Fruit fly (Drosophila melanogaster): Measurements from ENCODE around the gene CG3402.

The CG3402 gene

DNA sequence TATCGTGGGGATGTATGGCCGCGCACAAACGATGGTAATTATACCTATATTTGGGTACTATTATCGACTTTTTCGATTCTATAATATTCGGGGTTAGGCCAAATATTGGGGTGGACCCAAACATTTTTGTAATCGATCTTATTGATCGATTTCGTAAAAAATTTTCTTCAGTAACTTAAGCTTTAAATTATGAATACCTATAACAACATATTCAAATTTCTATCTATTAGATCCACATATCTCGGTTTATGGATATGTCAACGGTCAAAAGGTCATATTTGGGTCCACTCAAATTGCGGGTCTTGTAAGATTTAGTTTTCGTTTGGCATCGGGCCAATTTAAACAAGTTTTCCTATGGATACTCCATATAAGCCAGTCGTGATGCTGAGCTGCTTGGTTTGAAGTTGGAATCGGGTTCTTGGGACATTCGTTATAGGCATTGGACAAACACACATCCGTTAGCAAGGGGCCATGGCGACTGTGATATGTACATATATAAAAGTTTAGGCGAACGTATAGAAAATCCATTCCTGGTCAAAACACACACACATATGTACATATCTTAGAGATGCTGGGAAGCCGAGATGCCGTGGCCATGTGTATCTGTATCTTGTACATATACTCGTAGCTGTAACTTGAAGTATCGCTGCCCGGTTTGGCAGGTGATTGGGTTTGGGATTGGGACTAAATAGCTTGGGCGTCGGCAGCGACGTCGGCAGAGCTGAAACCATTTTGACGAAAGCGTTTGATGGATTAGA is 47.7 kb upstream of the CG3402 start (continued):
- TF ChIP-seq so (GFP tag; IDR thresholded peaks at IDR 0.05): peak; percentile 62; the same call in 1 of the 3 replicates
- no peak for TF ChIP-seq NK7.1 (GFP tag; optimal IDR thresholded peaks at IDR 0.05)
- no peak for TF ChIP-seq Sry-β (GFP tag; optimal IDR thresholded peaks at IDR 0.05)
- TF ChIP-seq Tbp (GFP tag; optimal IDR thresholded peaks at IDR 0.05): no peak
- no peak for TF ChIP-seq CG32772 (GFP tag; IDR thresholded peaks at IDR 0.05)
- no peak for TF ChIP-seq Antp (GFP tag; optimal IDR thresholded peaks at IDR 0.05)
- TF ChIP-seq CG7271 (tag; optimal IDR thresholded peaks at IDR 0.05): no peak
- no peak for TF ChIP-seq Mrtf (GFP tag; IDR thresholded peaks at IDR 0.05)
- no peak for TF ChIP-seq CG30431 (GFP tag; optimal IDR thresholded peaks at IDR 0.05)
- TF ChIP-seq CG3281 (GFP tag; optimal IDR thresholded peaks at IDR 0.05): peak; percentile 76
- no peak for TF ChIP-seq tup (GFP tag; optimal IDR thresholded peaks at IDR 0.05)
- peak; percentile 79 for TF ChIP-seq tap (tag; optimal IDR thresholded peaks at IDR 0.05)
- TF ChIP-seq HLHmδ (GFP tag; optimal IDR thresholded peaks at IDR 0.05): no peak
- TF ChIP-seq Adf1 (GFP tag; IDR thresholded peaks at IDR 0.05): peak; percentile 16; the same call in 1 of the 2 replicates
- TF ChIP-seq CG2202 (tag; optimal IDR thresholded peaks at IDR 0.05): peak; percentile 35
- no peak for TF ChIP-seq Deaf1 (tag; optimal IDR thresholded peaks at IDR 0.05)
- TF ChIP-seq D19B (GFP tag; optimal IDR thresholded peaks at IDR 0.05): peak; percentile 49
- no peak for TF ChIP-seq jumu (GFP tag; optimal IDR thresholded peaks at IDR 0.05)
- TF ChIP-seq CG9876 (GFP tag; optimal IDR thresholded peaks at IDR 0.05): no peak
- TF ChIP-seq CG12104 (GFP tag; optimal IDR thresholded peaks at IDR 0.05): peak; percentile 26
- TF ChIP-seq CG13296 (GFP tag; optimal IDR thresholded peaks at IDR 0.05): peak; percentile 72
- TF ChIP-seq CG12391 (tag; optimal IDR thresholded peaks at IDR 0.05): peak; percentile 71
- TF ChIP-seq CG11398 (GFP tag; optimal IDR thresholded peaks at IDR 0.05): no peak
- TF ChIP-seq ind (GFP tag; optimal IDR thresholded peaks at IDR 0.05): peak; percentile 21
- peak; percentile 56; the same call in 1 of the 2 replicates for TF ChIP-seq chm (GFP tag; IDR thresholded peaks at IDR 0.05)
- no peak for TF ChIP-seq CG11093 (GFP tag; IDR thresholded peaks at IDR 0.05)
- TF ChIP-seq CG18764 (GFP tag; optimal IDR thresholded peaks at IDR 0.05): peak; percentile 52
- no peak for TF ChIP-seq croc (GFP tag; conservative IDR thresholded peaks at IDR 0.05)
- TF ChIP-seq CG11723 (GFP tag; optimal IDR thresholded peaks at IDR 0.05): peak; percentile 34
- no peak for TF ChIP-seq Sin3A (optimal IDR thresholded peaks at IDR 0.05)
- no peak for TF ChIP-seq HmgD (GFP tag; optimal IDR thresholded peaks at IDR 0.05)
- no peak for TF ChIP-seq luna (GFP tag; optimal IDR thresholded peaks at IDR 0.05)
- TF ChIP-seq exex (tag; optimal IDR thresholded peaks at IDR 0.05): no peak
- no peak for TF ChIP-seq h (optimal IDR thresholded peaks at IDR 0.05)
- no peak for TF ChIP-seq unc-4 (GFP tag; IDR thresholded peaks at IDR 0.05; ENCODE audit: partially characterized antibody)
- peak; percentile 49 for TF ChIP-seq run (tag; optimal IDR thresholded peaks at IDR 0.05)
- no peak for TF ChIP-seq Usf (GFP tag; optimal IDR thresholded peaks at IDR 0.05)
- TF ChIP-seq CG14965 (GFP tag; optimal IDR thresholded peaks at IDR 0.05; ENCODE audit: borderline replicate concordance): no peak
- no peak for TF ChIP-seq trh (GFP tag; optimal IDR thresholded peaks at IDR 0.05)
- peak; percentile 83 for TF ChIP-seq CG10147 (GFP tag; optimal IDR thresholded peaks at IDR 0.05)
- TF ChIP-seq tna (GFP tag; IDR thresholded peaks at IDR 0.05; ENCODE audit: partially characterized antibody): no peak
- TF ChIP-seq Ptx1 (GFP tag; IDR thresholded peaks at IDR 0.05): peak; percentile 54
- no peak for TF ChIP-seq NC2α (GFP tag; optimal IDR thresholded peaks at IDR 0.05)
- TF ChIP-seq Dek (tag; optimal IDR thresholded peaks at IDR 0.05): peak; percentile 21
- peak; percentile 57; the same call in 1 of the 2 replicates for TF ChIP-seq Atf6 (GFP tag; IDR thresholded peaks at IDR 0.05)
- peak; percentile 47 for TF ChIP-seq slbo (GFP tag; IDR thresholded peaks at IDR 0.05)
- peak; percentile 73 for TF ChIP-seq CG31441 (GFP tag; IDR thresholded peaks at IDR 0.05)
- TF ChIP-seq CrebB (tag; optimal IDR thresholded peaks at IDR 0.05): peak; percentile 8
- TF ChIP-seq Sox100B (GFP tag; optimal IDR thresholded peaks at IDR 0.05): peak; percentile 63
- peak; percentile 4 for TF ChIP-seq CG18619 (GFP tag; optimal IDR thresholded peaks at IDR 0.05)
- no peak for TF ChIP-seq gt (GFP tag; IDR thresholded peaks at IDR 0.05)

Measured in whole organism, embryonic.